Worm (Caenorhabditis elegans) whole organism, L2 larva: ENCODE data around the gene F56C3.7.

Experiments used
- ama-1 ChIP-seq: fragments of 150-350 bp; optimal IDR thresholded peaks from 2 replicates; lab custom pipeline; 2018; ENCODE audit warnings: inconsistent platforms
- blmp-1 ChIP-seq: sonication (generic microtip); optimal IDR thresholded peaks from 2 replicates; lab custom pipeline; 2017; ENCODE audit warnings: missing genetic modification characterization, mild to moderate bottlenecking, missing compliant biosample characterization, antibody characterized with exemption, moderate library complexity; ENCODE audit not compliant: insufficient read depth
- ztf-1 ChIP-seq: fragments of 200-800 bp; sonication (Bioruptor generic); conservative IDR thresholded peaks from 2 replicates; pipeline ENCODE4 v1.3.6; 2022; ENCODE audit warnings: missing genetic modification characterization, missing compliant biosample characterization

DNA sequence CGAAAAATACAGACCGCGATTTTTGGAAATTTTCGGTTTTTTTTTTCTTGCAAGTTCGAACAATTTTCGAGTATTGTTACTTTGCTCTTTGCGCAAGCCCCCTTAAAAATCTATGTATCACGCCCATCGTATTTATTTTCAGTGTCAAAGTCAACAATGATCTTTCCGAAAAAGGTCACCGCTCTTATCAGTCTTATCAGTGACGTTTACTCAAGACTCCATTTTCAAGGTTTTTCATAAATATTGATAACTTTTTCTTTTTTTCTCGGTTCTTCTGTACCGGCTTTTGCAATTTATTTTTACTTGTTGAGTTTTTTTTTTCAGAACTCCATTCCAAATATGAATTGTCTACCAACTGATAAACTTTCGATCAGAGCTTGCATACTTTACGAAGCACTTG lies 1.1 kb upstream of the F56C3.7 start, which contains the start of gene fbxa-190:
- TF ChIP-seq ztf-1, result no peak
- no peak for TF ChIP-seq ama-1 (lab: Kevin White, UChicago)
- TF ChIP-seq blmp-1 (tag; lab: Kevin White, UChicago), result no peak
